Fruit fly (Drosophila melanogaster): Measurements from ENCODE around the gene Ugt307A1.

Gene Ugt307A1

DNA sequence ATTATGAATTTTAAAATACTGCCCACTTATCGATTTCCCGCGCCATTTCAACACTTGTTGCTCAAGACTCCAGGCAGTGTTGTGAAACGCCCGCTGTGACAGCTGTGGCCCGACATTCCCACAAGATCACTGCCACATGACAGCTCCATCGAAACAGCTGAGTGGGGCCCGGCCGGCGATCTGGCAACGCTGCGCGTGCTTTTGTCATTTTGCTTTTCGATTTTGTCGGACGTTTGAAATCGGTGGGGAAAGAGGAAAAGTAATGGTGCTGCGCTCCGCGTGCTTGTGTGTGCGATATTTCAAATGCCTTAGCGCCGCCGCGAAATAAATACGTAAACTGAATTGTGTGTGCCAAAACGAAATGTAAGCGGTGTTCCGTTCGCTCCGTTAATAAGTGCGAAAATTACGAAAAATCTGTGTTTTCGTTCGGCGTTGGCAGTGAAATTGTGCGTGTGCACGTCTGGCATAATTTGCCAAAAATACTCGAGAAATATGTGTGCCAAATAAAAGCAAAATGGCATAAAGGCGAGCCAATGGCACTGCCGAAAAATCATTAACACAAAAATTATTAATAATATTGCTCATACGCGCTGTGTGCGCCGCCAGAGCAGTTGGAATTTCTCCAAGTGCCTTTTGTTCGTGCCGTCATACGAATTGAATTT lies 25.5 kb upstream of the Ugt307A1 start (continued):
- TF ChIP-seq cyc (GFP tag; optimal IDR thresholded peaks at IDR 0.05): no peak
- peak in 1 of 2 experiments; percentile 38 for TF ChIP-seq ss (GFP tag; optimal IDR thresholded peaks at IDR 0.05)
- peak; percentile 43 for TF ChIP-seq Met (GFP tag; optimal IDR thresholded peaks at IDR 0.05)
- no peak for TF ChIP-seq Ets21C (GFP tag; optimal IDR thresholded peaks at IDR 0.05)
- TF ChIP-seq Hr39 (GFP tag; optimal IDR thresholded peaks at IDR 0.05): peak; percentile 31
- TF ChIP-seq CG6854 (GFP tag; optimal IDR thresholded peaks at IDR 0.05): peak; percentile 52
- peak; percentile 62 for TF ChIP-seq eg (GFP tag; IDR thresholded peaks at IDR 0.05)
- TF ChIP-seq CG11762 (GFP tag; optimal IDR thresholded peaks at IDR 0.05; ENCODE audit: insufficient read depth): no peak
- TF ChIP-seq spab (GFP tag; optimal IDR thresholded peaks at IDR 0.05): no peak
- peak; percentile 28; the same call in 1 of the 2 replicates for TF ChIP-seq CG11294 (GFP tag; IDR thresholded peaks at IDR 0.05)
- TF ChIP-seq achi (GFP tag; optimal IDR thresholded peaks at IDR 0.05): peak; percentile 100
- TF ChIP-seq CG34406 (GFP tag; optimal IDR thresholded peaks at IDR 0.05): no peak
- peak; percentile 50 for TF ChIP-seq Eip75B (GFP tag; optimal IDR thresholded peaks at IDR 0.05)
- TF ChIP-seq CG4318 (GFP tag; optimal IDR thresholded peaks at IDR 0.05): peak; percentile 50
- peak; percentile 44 for TF ChIP-seq CG6808 (GFP tag; optimal IDR thresholded peaks at IDR 0.05)
- peak; percentile 18 for TF ChIP-seq fd59A (GFP tag; optimal IDR thresholded peaks at IDR 0.05)
- TF ChIP-seq vri (GFP tag; optimal IDR thresholded peaks at IDR 0.05): peak; percentile 81
- TF ChIP-seq net (GFP tag; optimal IDR thresholded peaks at IDR 0.05): peak; percentile 39
- TF ChIP-seq CG32006 (GFP tag; optimal IDR thresholded peaks at IDR 0.05): peak; percentile 80
- peak; percentile 81 for TF ChIP-seq Eip78C (GFP tag)
- TF ChIP-seq CG11902 (GFP tag; optimal IDR thresholded peaks at IDR 0.05): no peak
- no peak for TF ChIP-seq dsx (GFP tag; optimal IDR thresholded peaks at IDR 0.05; ENCODE audit: poor library complexity, severe bottlenecking)
- TF ChIP-seq CG6276 (GFP tag; optimal IDR thresholded peaks at IDR 0.05): peak; percentile 67
- TF ChIP-seq Eip93F (GFP tag; optimal IDR thresholded peaks at IDR 0.05): no peak

dm6 chr2L:7043039-7043905 lies 24.5 kb upstream of the Ugt307A1 start:
- TF ChIP-seq CG4318 (GFP tag; optimal IDR thresholded peaks at IDR 0.05): peak; percentile 20
- peak; percentile 32 for TF ChIP-seq CG34406 (GFP tag; optimal IDR thresholded peaks at IDR 0.05)
- TF ChIP-seq pdm3 (GFP tag; optimal IDR thresholded peaks at IDR 0.05): peak; percentile 40
- no peak for TF ChIP-seq CG11762 (GFP tag; optimal IDR thresholded peaks at IDR 0.05; ENCODE audit: insufficient read depth)
- TF ChIP-seq lz (GFP tag; optimal IDR thresholded peaks at IDR 0.05): peak; percentile 55
- peak in 1 of 2 experiments; percentile 25 for TF ChIP-seq ss (GFP tag; optimal IDR thresholded peaks at IDR 0.05)
- TF ChIP-seq CG6276 (GFP tag; optimal IDR thresholded peaks at IDR 0.05): peak; percentile 35
- peak; percentile 53 for TF ChIP-seq Sox102F (GFP tag; optimal IDR thresholded peaks at IDR 0.05)
- TF ChIP-seq spab (GFP tag; optimal IDR thresholded peaks at IDR 0.05): no peak
- no peak for TF ChIP-seq CG1621 (tag; optimal IDR thresholded peaks at IDR 0.05)
- 0 out of 2 replicates have a peak, but pooled peaks have one; percentile 23 for TF ChIP-seq CG15336 (GFP tag; IDR thresholded peaks at IDR 0.05)
- no peak for TF ChIP-seq CG16779 (tag; optimal IDR thresholded peaks at IDR 0.05)
- peak; percentile 3 for TF ChIP-seq CG11902 (GFP tag; optimal IDR thresholded peaks at IDR 0.05)
- peak; percentile 49 for TF ChIP-seq Sox14 (GFP tag; optimal IDR thresholded peaks at IDR 0.05)
- TF ChIP-seq Hr4 (GFP tag; optimal IDR thresholded peaks at IDR 0.05): peak; percentile 24
- TF ChIP-seq CG3032 (tag; optimal IDR thresholded peaks at IDR 0.05): peak; percentile 20
- TF ChIP-seq esn (GFP tag; optimal IDR thresholded peaks at IDR 0.05): peak; percentile 73
- TF ChIP-seq CG3919 (GFP tag; optimal IDR thresholded peaks at IDR 0.05): peak; percentile 24
- peak; percentile 22 for TF ChIP-seq net (GFP tag; optimal IDR thresholded peaks at IDR 0.05)
- TF ChIP-seq achi (GFP tag; optimal IDR thresholded peaks at IDR 0.05): peak; percentile 28
- TF ChIP-seq CG31627 (GFP tag; optimal IDR thresholded peaks at IDR 0.05): peak; percentile 50
- peak; percentile 63 for TF ChIP-seq CG32006 (GFP tag; optimal IDR thresholded peaks at IDR 0.05)
- TF ChIP-seq Ets96B (tag; optimal IDR thresholded peaks at IDR 0.05): no peak
- TF ChIP-seq Smox (GFP tag; optimal IDR thresholded peaks at IDR 0.05): peak; percentile 61
- no peak for TF ChIP-seq CG8119 (GFP tag; IDR thresholded peaks at IDR 0.05)
- TF ChIP-seq CG8319 (GFP tag; optimal IDR thresholded peaks at IDR 0.05): peak; percentile 16
- no peak for TF ChIP-seq CG6854 (GFP tag; optimal IDR thresholded peaks at IDR 0.05)
- no peak for TF ChIP-seq Gug (GFP tag; IDR thresholded peaks at IDR 0.05)
- TF ChIP-seq fd59A (GFP tag; optimal IDR thresholded peaks at IDR 0.05): peak; percentile 20
- peak; percentile 44 for TF ChIP-seq OdsH (GFP tag; optimal IDR thresholded peaks at IDR 0.05)
- TF ChIP-seq Lpt (GFP tag; optimal IDR thresholded peaks at IDR 0.05): no peak
- TF ChIP-seq svp (GFP tag): peak; percentile 88
- TF ChIP-seq Hr38 (GFP tag; optimal IDR thresholded peaks at IDR 0.05): no peak
- no peak for TF ChIP-seq fd85E (GFP tag; optimal IDR thresholded peaks at IDR 0.05)

Data from whole organism, prepupa.